Fruit fly (Drosophila melanogaster): ENCODE measurements around the gene CG33644.

CG33644 gene

DNA sequence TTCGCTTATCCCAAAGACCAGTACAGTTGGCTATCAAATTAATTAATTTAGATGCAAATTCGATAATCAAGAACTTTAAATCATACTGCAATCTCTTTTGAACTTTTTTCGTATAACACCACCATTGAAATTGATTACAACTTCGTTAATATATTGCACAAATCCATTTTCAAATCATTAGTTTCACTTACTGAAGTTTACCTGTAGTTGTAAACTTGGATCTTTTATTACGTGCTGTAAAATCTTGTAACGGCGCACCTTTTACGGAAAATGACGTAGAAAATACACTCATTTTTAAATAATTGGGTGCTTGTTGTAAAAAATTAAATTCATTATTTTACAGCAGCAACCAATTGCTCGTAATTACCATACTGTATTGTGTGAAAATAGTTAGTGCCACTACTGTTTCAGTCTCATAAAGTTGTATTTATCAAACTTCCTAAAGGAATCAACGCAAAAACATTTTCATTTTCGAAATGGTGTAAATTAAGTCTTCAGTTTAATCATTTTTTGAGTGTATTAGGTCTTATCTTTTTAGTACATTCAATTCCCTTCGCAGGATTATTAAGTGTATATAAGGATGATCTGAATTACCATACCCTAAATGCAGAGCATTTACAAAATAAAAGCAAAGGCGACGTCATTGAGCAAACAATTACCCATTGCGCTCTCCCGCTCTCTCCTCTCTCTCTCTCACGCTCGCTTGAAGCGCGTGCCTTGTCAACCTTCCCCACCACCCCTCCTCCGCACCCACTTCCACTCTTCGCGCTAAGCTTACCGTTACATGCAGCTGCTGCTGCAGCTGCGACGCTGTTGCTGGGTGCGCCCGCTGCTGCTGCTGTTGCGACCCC, 19.5 kb upstream of the CG33644 start (continued):
- TF ChIP-seq ems (GFP tag; optimal IDR thresholded peaks at IDR 0.05) (peak; percentile 13), CG34376 (GFP tag; optimal IDR thresholded peaks at IDR 0.05) (no peak), vnd (GFP tag; IDR thresholded peaks at IDR 0.05; ENCODE audit: partially characterized antibody) (no peak), Eip74EF (GFP tag; optimal IDR thresholded peaks at IDR 0.05) (no peak), CG16863 (GFP tag; optimal IDR thresholded peaks at IDR 0.05) (peak; percentile 16), dmrt99B (tag; optimal IDR thresholded peaks at IDR 0.05) (peak; percentile 49), gro (GFP tag; optimal IDR thresholded peaks at IDR 0.05) (no peak), gcm (GFP tag; optimal IDR thresholded peaks at IDR 0.05) (no peak), al (GFP tag; IDR thresholded peaks at IDR 0.05) (0 out of 2 replicates have a peak, but pooled peaks have one; percentile 10), ato (GFP tag; IDR thresholded peaks at IDR 0.05; ENCODE audit: partially characterized antibody) (peak; percentile 41; the same call in 1 of the 2 replicates), NFAT (GFP tag; IDR thresholded peaks at IDR 0.05) (no peak), Atf6 (GFP tag; IDR thresholded peaks at IDR 0.05) (peak; percentile 42; the same call in 1 of the 2 replicates), CG31441 (GFP tag; IDR thresholded peaks at IDR 0.05) (peak; percentile 39; the same call in 1 of the 2 replicates), CG15269 (tag; optimal IDR thresholded peaks at IDR 0.05) (peak; percentile 60), bowl (GFP tag; IDR thresholded peaks at IDR 0.05) (peak; percentile 70; the same call in 1 of the 2 replicates), fd3F (GFP tag; optimal IDR thresholded peaks at IDR 0.05) (peak; percentile 39), CG15601 (tag; optimal IDR thresholded peaks at IDR 0.05) (no peak), Sox102F (GFP tag; optimal IDR thresholded peaks at IDR 0.05) (peak; percentile 47), NK7.1 (GFP tag; optimal IDR thresholded peaks at IDR 0.05) (no peak), sim (GFP tag; IDR thresholded peaks at IDR 0.05) (no peak), Med (GFP tag) (peak; percentile 84), CG18262 (tag; optimal IDR thresholded peaks at IDR 0.05) (peak; percentile 18), ap (GFP tag; IDR thresholded peaks at IDR 0.05) (peak; percentile 15; the same call in 1 of the 2 replicates), fd96Cb (tag; optimal IDR thresholded peaks at IDR 0.05) (peak; percentile 32), CG12155 (GFP tag; optimal IDR thresholded peaks at IDR 0.05) (peak; percentile 2), Oli (tag; optimal IDR thresholded peaks at IDR 0.05) (peak; percentile 57), peb (GFP tag; IDR thresholded peaks at IDR 0.05) (peak; percentile 19; the same call in 1 of the 2 replicates), CG32532 (GFP tag; IDR thresholded peaks at IDR 0.05) (peak; percentile 37; the same call in 1 of the 2 replicates), hkb (optimal IDR thresholded peaks at IDR 0.05) (no peak), hkb (GFP tag; IDR thresholded peaks at IDR 0.05) (peak; percentile 11; the same call in 1 of the 2 replicates), MBD-R2 (GFP tag; IDR thresholded peaks at IDR 0.05) (no peak; the same call in 1 of the 2 replicates), D19A (tag; optimal IDR thresholded peaks at IDR 0.05) (peak; percentile 86), CG3281 (GFP tag; optimal IDR thresholded peaks at IDR 0.05) (peak; percentile 47), CG4730 (GFP tag; IDR thresholded peaks at IDR 0.05) (peak; percentile 37), Ssrp (tag; optimal IDR thresholded peaks at IDR 0.05) (peak; percentile 3), CG6654 (GFP tag; optimal IDR thresholded peaks at IDR 0.05) (no peak), CG30431 (GFP tag; optimal IDR thresholded peaks at IDR 0.05) (no peak), CG33557 (GFP tag; optimal IDR thresholded peaks at IDR 0.05) (no peak), CG11695 (GFP tag; IDR thresholded peaks at IDR 0.05) (peak; percentile 55; the same call in 1 of the 3 replicates), CG2199 (GFP tag; IDR thresholded peaks at IDR 0.05) (peak; percentile 73; the same call in 1 of the 3 replicates), CG9437 (GFP tag; optimal IDR thresholded peaks at IDR 0.05) (peak; percentile 45), Hsf (GFP tag; optimal IDR thresholded peaks at IDR 0.05) (no peak), CG6272 (GFP tag; IDR thresholded peaks at IDR 0.05) (peak; percentile 22; the same call in 1 of the 2 replicates), E2f1 (GFP tag; IDR thresholded peaks at IDR 0.05) (0 out of 2 replicates have a peak, but pooled peaks have one; percentile 13), Tbp (GFP tag; optimal IDR thresholded peaks at IDR 0.05) (no peak), CG1647 (GFP tag; optimal IDR thresholded peaks at IDR 0.05) (peak; percentile 12), sens (GFP tag) (peak; percentile 75), B-H1 (GFP tag; IDR thresholded peaks at IDR 0.05) (peak; percentile 17; the same call in 1 of the 3 replicates), Neu2 (GFP tag; optimal IDR thresholded peaks at IDR 0.05; ENCODE audit: borderline replicate concordance) (no peak)

Data from whole organism, embryonic.